Fruit fly (Drosophila melanogaster) whole organism, embryonic: ENCODE data around the gene CG2691.
A peak's percentile ranks its signal among the peaks of the same experiment; 100 is the strongest.

Experiments
- Ada2b ChIP-seq: fragments of 200-800 bp; sonication (Bioruptor generic); IDR thresholded peaks from 2 replicates; pipeline ENCODE4 v1.3.6; 2022; ENCODE audit warnings: missing biosample characterization, missing genetic modification characterization
- CG11504 ChIP-seq: fragments of 200-800 bp; sonication (Bioruptor generic); optimal IDR thresholded peaks from 3 replicates; lab custom pipeline; 2019; ENCODE audit warnings: missing biosample characterization, mild to moderate bottlenecking, missing genetic modification characterization, moderate library complexity
- CG11723 ChIP-seq: fragments of 200-800 bp; sonication (Bioruptor generic); optimal IDR thresholded peaks from 2 replicates; lab custom pipeline; 2017; ENCODE audit warnings: missing biosample characterization, mild to moderate bottlenecking, missing genetic modification characterization
- CG1233 ChIP-seq: fragments of 200-800 bp; sonication (Bioruptor generic); optimal IDR thresholded peaks from 4 replicates; lab custom pipeline; 2018; ENCODE audit warnings: missing biosample characterization, mild to moderate bottlenecking, missing genetic modification characterization
- CG12744 ChIP-seq: fragments of 200-800 bp; sonication (Bioruptor generic); optimal IDR thresholded peaks from 2 replicates; lab custom pipeline; 2016; ENCODE audit warnings: missing biosample characterization, missing genetic modification characterization
- CG12769 ChIP-seq: fragments of 200-800 bp; sonication (Bioruptor generic); optimal IDR thresholded peaks from 2 replicates; lab custom pipeline; 2019; ENCODE audit warnings: missing biosample characterization, mild to moderate bottlenecking, missing genetic modification characterization, moderate library complexity
- CG12942 ChIP-seq: fragments of 200-800 bp; sonication (Bioruptor generic); optimal IDR thresholded peaks from 3 replicates; lab custom pipeline; 2016; ENCODE audit warnings: missing biosample characterization, missing genetic modification characterization
- CG14710 ChIP-seq: fragments of 200-800 bp; sonication (Bioruptor generic); optimal IDR thresholded peaks from 3 replicates; lab custom pipeline; 2019; ENCODE audit warnings: missing biosample characterization, mild to moderate bottlenecking, missing genetic modification characterization, moderate library complexity
- CG15479 ChIP-seq: fragments of 200-800 bp; sonication (Bioruptor generic); optimal IDR thresholded peaks from 3 replicates; lab custom pipeline; 2019; ENCODE audit warnings: missing biosample characterization, mild to moderate bottlenecking, missing genetic modification characterization, moderate library complexity
- CG17359 ChIP-seq: fragments of 200-800 bp; sonication (Bioruptor generic); optimal IDR thresholded peaks from 3 replicates; lab custom pipeline; 2018; ENCODE audit warnings: missing biosample characterization, mild to moderate bottlenecking, missing genetic modification characterization, moderate library complexity
- CG2120 ChIP-seq: fragments of 200-800 bp; sonication (Bioruptor generic); optimal IDR thresholded peaks from 3 replicates; lab custom pipeline; 2016; ENCODE audit warnings: missing biosample characterization, missing genetic modification characterization
- CG32772 ChIP-seq: fragments of 200-800 bp; sonication (Bioruptor generic); IDR thresholded peaks from 2 replicates; pipeline ENCODE4 v1.3.6; 2022; ENCODE audit warnings: missing biosample characterization, missing genetic modification characterization
- CG3847 ChIP-seq: fragments of 200-800 bp; sonication (Bioruptor generic); IDR thresholded peaks from 2 replicates; pipeline ENCODE4 v1.3.6; 2022; ENCODE audit warnings: missing biosample characterization, missing genetic modification characterization
- CG4707 ChIP-seq: fragments of 200-800 bp; sonication (Bioruptor generic); optimal IDR thresholded peaks from 2 replicates; lab custom pipeline; 2018; ENCODE audit warnings: missing biosample characterization, mild to moderate bottlenecking, missing genetic modification characterization, moderate library complexity
- CG4820 ChIP-seq: fragments of 200-800 bp; sonication (Bioruptor generic); optimal IDR thresholded peaks from 3 replicates; lab custom pipeline; 2016; ENCODE audit warnings: missing biosample characterization, missing genetic modification characterization
- CG5953 ChIP-seq: fragments of 200-800 bp; sonication (Bioruptor generic); IDR thresholded peaks from 2 replicates; pipeline ENCODE4 v1.3.6; 2022; ENCODE audit warnings: missing biosample characterization, missing genetic modification characterization
- CG6254 ChIP-seq: fragments of 200-800 bp; sonication (Bioruptor generic); optimal IDR thresholded peaks from 3 replicates; lab custom pipeline; 2017; ENCODE audit warnings: mild to moderate bottlenecking, missing biosample characterization, missing genetic modification reagents, missing genetic modification characterization
- CHES-1-like ChIP-seq: fragments of 200-800 bp; sonication (Bioruptor generic); optimal IDR thresholded peaks from 2 replicates; lab custom pipeline; 2016; ENCODE audit warnings: missing biosample characterization, missing genetic modification characterization
- Camta ChIP-seq: fragments of 200-800 bp; sonication (Bioruptor generic); optimal IDR thresholded peaks from 2 replicates; lab custom pipeline; 2016; ENCODE audit warnings: missing biosample characterization, missing genetic modification characterization
- Deaf1 ChIP-seq: fragments of 200-800 bp; optimal IDR thresholded peaks from 3 replicates; lab custom pipeline; 2019; ENCODE audit warnings: missing biosample characterization, mild to moderate bottlenecking, missing genetic modification characterization, moderate library complexity
- Fer1 ChIP-seq: fragments of 200-800 bp; sonication (Bioruptor generic); optimal IDR thresholded peaks from 2 replicates; lab custom pipeline; 2017; ENCODE audit warnings: missing biosample characterization, mild to moderate bottlenecking, missing genetic modification characterization
- HHEX ChIP-seq: fragments of 200-800 bp; sonication (Bioruptor generic); optimal IDR thresholded peaks from 3 replicates; lab custom pipeline; 2017; ENCODE audit warnings: missing biosample characterization, mild to moderate bottlenecking, missing genetic modification characterization, missing genetic modification reagents
- MTF-1 ChIP-seq: fragments of 200-800 bp; sonication (Bioruptor generic); optimal IDR thresholded peaks from 2 replicates; lab custom pipeline; 2018; ENCODE audit warnings: missing biosample characterization, mild to moderate bottlenecking, missing genetic modification characterization, borderline replicate concordance
- Meics ChIP-seq: fragments of 200-800 bp; sonication (Bioruptor generic); optimal IDR thresholded peaks from 2 replicates; lab custom pipeline; 2017; ENCODE audit warnings: missing biosample characterization, mild to moderate bottlenecking, missing genetic modification characterization
- Mes4 ChIP-seq: fragments of 200-800 bp; sonication (Bioruptor generic); optimal IDR thresholded peaks from 2 replicates; lab custom pipeline; 2016; ENCODE audit warnings: missing biosample characterization, missing genetic modification characterization
- Myb ChIP-seq: fragments of 200-800 bp; sonication (Bioruptor generic); optimal IDR thresholded peaks from 2 replicates; lab custom pipeline; 2016; ENCODE audit warnings: missing biosample characterization, missing genetic modification characterization
- Nf-YB ChIP-seq: fragments of 200-800 bp; sonication (Bioruptor generic); optimal IDR thresholded peaks from 3 replicates; lab custom pipeline; 2019; ENCODE audit warnings: missing biosample characterization, mild to moderate bottlenecking, missing genetic modification characterization, moderate library complexity
- Xrp1 ChIP-seq: fragments of 200-800 bp; sonication (Bioruptor generic); IDR thresholded peaks from 2 replicates; pipeline ENCODE4 v1.3.6; 2022; ENCODE audit warnings: missing biosample characterization, missing genetic modification characterization
- bigmax ChIP-seq: fragments of 200-800 bp; sonication (Bioruptor generic); optimal IDR thresholded peaks from 2 replicates; lab custom pipeline; 2018; ENCODE audit warnings: missing biosample characterization, mild to moderate bottlenecking, missing genetic modification characterization
- cad ChIP-seq: fragments of >200 bp; optimal IDR thresholded peaks from 2 replicates; lab custom pipeline; 2017; ENCODE audit warnings: missing biosample characterization, missing genetic modification characterization
- danr ChIP-seq: fragments of 200-800 bp; sonication (Bioruptor generic); IDR thresholded peaks from 2 replicates; pipeline ENCODE4 v1.3.6; 2022; ENCODE audit warnings: missing biosample characterization, missing genetic modification characterization
- dmrt11E ChIP-seq: fragments of 200-800 bp; sonication (Bioruptor generic); optimal IDR thresholded peaks from 3 replicates; lab custom pipeline; 2018; ENCODE audit warnings: missing biosample characterization, mild to moderate bottlenecking, missing genetic modification characterization, moderate library complexity
- dmrt99B ChIP-seq: fragments of 200-800 bp; sonication (Bioruptor generic); optimal IDR thresholded peaks from 2 replicates; lab custom pipeline; 2018; ENCODE audit warnings: missing biosample characterization, mild to moderate bottlenecking, missing genetic modification characterization, moderate library complexity
- dysf ChIP-seq: fragments of 200-800 bp; sonication (Bioruptor generic); IDR thresholded peaks from 3 replicates; pipeline ENCODE4 v1.3.6; 2022; ENCODE audit warnings: missing biosample characterization, missing genetic modification characterization
- h ChIP-seq: fragments of >200 bp; optimal IDR thresholded peaks from 2 replicates; lab custom pipeline; 2017
- hkb ChIP-seq, 2 experiments: fragments of 200-800 bp in 1 of 2; fragments of >200 bp in 1 of 2; sonication (Bioruptor generic) in 1 of 2; IDR thresholded peaks in 1 of 2; optimal IDR thresholded peaks in 1 of 2; 2 replicates each; pipeline versions ENCODE4 v1.3.6 to Lab custom; 2017 to 2022; ENCODE audit warnings: missing biosample characterization in 1 of 2, missing genetic modification characterization in 1 of 2
- insv ChIP-seq, 2 experiments: fragments of 200-800 bp; sonication (Bioruptor generic); optimal IDR thresholded peaks; 3 replicates each; lab custom pipeline; 2016 to 2018; ENCODE audit warnings: missing biosample characterization in 2 of 2, missing genetic modification characterization in 2 of 2
- kah ChIP-seq: fragments of 200-800 bp; sonication (Bioruptor generic); optimal IDR thresholded peaks from 2 replicates; lab custom pipeline; 2018; ENCODE audit warnings: missing biosample characterization, mild to moderate bottlenecking, missing genetic modification characterization
- oc ChIP-seq: fragments of 200-800 bp; sonication (Bioruptor generic); optimal IDR thresholded peaks from 2 replicates; lab custom pipeline; 2018; ENCODE audit warnings: missing biosample characterization, mild to moderate bottlenecking, missing genetic modification characterization, moderate library complexity
- otp ChIP-seq: fragments of 200-800 bp; sonication (Bioruptor generic); IDR thresholded peaks from 3 replicates; pipeline ENCODE4, ENCODE4 v1.3.6; 2022; ENCODE audit warnings: missing biosample characterization, missing genetic modification characterization
- p53 ChIP-seq: fragments of 200-800 bp; sonication (Bioruptor generic); optimal IDR thresholded peaks from 2 replicates; lab custom pipeline; 2016; ENCODE audit warnings: missing biosample characterization, missing genetic modification characterization
- pan ChIP-seq, 4 experiments: fragments of >200 bp in 3 of 4; fragments of 200-800 bp in 1 of 4; sonication (Bioruptor generic) in 1 of 4; optimal IDR thresholded peaks in 3 of 4; IDR thresholded peaks in 1 of 4; 2 replicates each; pipeline versions ENCODE4 v1.3.6 to Lab custom; 2017 to 2022; ENCODE audit warnings: missing biosample characterization in 2 of 4, missing genetic modification characterization in 2 of 4, mixed read lengths in 1 of 4
- pita ChIP-seq: fragments of 200-800 bp; sonication (Bioruptor generic); optimal IDR thresholded peaks from 2 replicates; lab custom pipeline; 2017; ENCODE audit warnings: missing biosample characterization, mild to moderate bottlenecking, missing genetic modification characterization
- sima ChIP-seq: fragments of 200-800 bp; sonication (Bioruptor generic); optimal IDR thresholded peaks from 2 replicates; lab custom pipeline; 2016; ENCODE audit warnings: missing biosample characterization, missing genetic modification characterization
- slbo ChIP-seq: fragments of 200-800 bp; sonication (Bioruptor generic); IDR thresholded peaks from 2 replicates; pipeline ENCODE4 v1.3.6; 2022; ENCODE audit warnings: missing biosample characterization, missing genetic modification characterization
- slp2 ChIP-seq: fragments of 200-800 bp; sonication (Bioruptor generic); optimal IDR thresholded peaks from 2 replicates; lab custom pipeline; 2016; ENCODE audit warnings: missing biosample characterization, missing genetic modification characterization
- sqz ChIP-seq: fragments of 200-800 bp; sonication (Bioruptor generic); optimal IDR thresholded peaks from 3 replicates; lab custom pipeline; 2018; ENCODE audit warnings: missing biosample characterization, mild to moderate bottlenecking, missing genetic modification characterization
- tap ChIP-seq: fragments of 200-800 bp; optimal IDR thresholded peaks from 3 replicates; lab custom pipeline; 2019; ENCODE audit warnings: missing biosample characterization, mild to moderate bottlenecking, missing genetic modification characterization, moderate library complexity
- tgo ChIP-seq: fragments of 200-800 bp; sonication (Bioruptor generic); IDR thresholded peaks from 3 replicates; pipeline ENCODE4 v1.3.6; 2022; ENCODE audit warnings: missing biosample characterization, missing genetic modification characterization
- ttk ChIP-seq: fragments of 200-800 bp; sonication (Bioruptor generic); IDR thresholded peaks from 2 replicates; pipeline ENCODE4 v2.1.2; 2022; ENCODE audit warnings: missing biosample characterization, missing genetic modification characterization
- tup ChIP-seq: fragments of 200-800 bp; sonication (Bioruptor generic); optimal IDR thresholded peaks from 2 replicates; lab custom pipeline; 2016; ENCODE audit warnings: missing biosample characterization, mild to moderate bottlenecking, missing genetic modification characterization, moderate library complexity

Gene CG2691

DNA sequence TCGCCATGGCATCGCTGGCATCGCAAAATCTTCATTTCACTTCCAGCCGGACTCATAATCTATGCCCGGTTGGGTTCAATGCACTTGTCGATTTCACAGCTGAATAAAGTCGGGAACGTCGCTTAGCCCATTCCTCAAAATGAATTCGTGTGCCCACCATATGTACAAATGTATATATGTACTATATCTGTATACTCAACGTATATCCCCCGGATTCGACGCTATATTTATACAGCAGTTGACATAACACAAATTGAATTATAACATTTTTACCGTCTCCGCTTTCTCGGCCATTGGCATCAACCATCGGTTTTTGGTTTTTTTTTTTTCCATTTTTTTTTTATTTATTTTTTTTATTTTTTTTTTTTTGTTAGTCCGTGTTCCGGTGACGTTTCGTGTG is 54.0 kb downstream of the CG2691 start (continued):
- TF ChIP-seq Mes4, result no peak
- TF ChIP-seq insv (GFP tag; optimal IDR thresholded peaks at IDR 0.05; lab: Kevin White, UChicago), result no peak
- TF ChIP-seq CHES-1-like (GFP tag; lab: Kevin White, UChicago), result no peak
- TF ChIP-seq CG12769 (tag; lab: Kevin White, UChicago), result peak; percentile 48
- TF ChIP-seq tgo (GFP tag; lab: Robert Waterston, UW), result no peak
- no peak; the same call in 2 of the 3 replicates for TF ChIP-seq otp (GFP tag; lab: Robert Waterston, UW)
- peak; percentile 20 for TF ChIP-seq sqz (GFP tag; lab: Kevin White, UChicago)
- TF ChIP-seq CG1233 (GFP tag; lab: Kevin White, UChicago), result peak; percentile 6
- 0 out of 2 replicates have a peak, but pooled peaks have one; percentile 13 for TF ChIP-seq CG5953 (GFP tag; lab: Robert Waterston, UW)
- no peak for TF ChIP-seq CG6254
- no peak for TF ChIP-seq Nf-YB
- TF ChIP-seq ttk (GFP tag; lab: Robert Waterston, UW), result no peak
- no peak for TF ChIP-seq kah (GFP tag; lab: Kevin White, UChicago)
- TF ChIP-seq CG12942 (GFP tag; lab: Kevin White, UChicago), result no peak
- no peak for TF ChIP-seq CG32772 (GFP tag; lab: Robert Waterston, UW)
- peak; percentile 39 for TF ChIP-seq Fer1 (GFP tag; lab: Kevin White, UChicago)
- no peak for TF ChIP-seq slbo (GFP tag; lab: Robert Waterston, UW)
- TF ChIP-seq Meics (GFP tag; lab: Kevin White, UChicago), result peak; percentile 14
- TF ChIP-seq Camta (GFP tag; lab: Kevin White, UChicago), result no peak
- TF ChIP-seq tup (GFP tag; lab: Kevin White, UChicago), result no peak
- TF ChIP-seq dmrt11E (tag; lab: Kevin White, UChicago), result no peak
- TF ChIP-seq CG11723 (GFP tag; lab: Kevin White, UChicago), result no peak
- TF ChIP-seq CG12744, result no peak
- TF ChIP-seq pita (GFP tag; lab: Kevin White, UChicago), result no peak
- no peak for TF ChIP-seq slp2 (GFP tag; lab: Kevin White, UChicago)
- no peak for TF ChIP-seq sima (GFP tag; lab: Kevin White, UChicago)
- no peak for TF ChIP-seq CG14710 (tag; lab: Kevin White, UChicago)
- TF ChIP-seq CG15479, result no peak
- TF ChIP-seq h (lab: Kevin White, UChicago), result no peak
- TF ChIP-seq cad, result no peak
- TF ChIP-seq p53, result no peak
- TF ChIP-seq Xrp1 (GFP tag; lab: Robert Waterston, UW), result no peak
- TF ChIP-seq Myb (GFP tag; lab: Kevin White, UChicago), result no peak
- TF ChIP-seq CG3847 (GFP tag; lab: Robert Waterston, UW), result no peak
- TF ChIP-seq CG4820, result no peak
- TF ChIP-seq dysf (GFP tag; lab: Robert Waterston, UW), result 0 out of 3 replicates have a peak, but pooled peaks have one; percentile 28
- TF ChIP-seq CG11504 (tag; lab: Kevin White, UChicago), result no peak
- TF ChIP-seq hkb (optimal IDR thresholded peaks at IDR 0.05; lab: Kevin White, UChicago), result no peak
- TF ChIP-seq hkb (GFP tag; IDR thresholded peaks at IDR 0.05; lab: Robert Waterston, UW), result 0 out of 2 replicates have a peak, but pooled peaks have one; percentile 28
- TF ChIP-seq danr (GFP tag; lab: Robert Waterston, UW), result no peak
- peak; percentile 44 for TF ChIP-seq CG17359 (tag; lab: Kevin White, UChicago)
- TF ChIP-seq CG4707 (GFP tag; lab: Kevin White, UChicago), result peak; percentile 21
- no peak for TF ChIP-seq pan (optimal IDR thresholded peaks at IDR 0.05; lab: Kevin White, UChicago)
- no peak for TF ChIP-seq pan (GFP tag; optimal IDR thresholded peaks at IDR 0.05 in 1 of 2, IDR thresholded peaks at IDR 0.05 in 1 of 2)
- no peak for TF ChIP-seq dmrt99B (tag; lab: Kevin White, UChicago)
- no peak for TF ChIP-seq tap (tag; lab: Kevin White, UChicago)
- no peak for TF ChIP-seq Ada2b (GFP tag; lab: Robert Waterston, UW)
- TF ChIP-seq bigmax (GFP tag; lab: Kevin White, UChicago), result no peak
- peak; percentile 33 for TF ChIP-seq HHEX (GFP tag; lab: Kevin White, UChicago)
- no peak for TF ChIP-seq MTF-1 (GFP tag; lab: Kevin White, UChicago)
- TF ChIP-seq Deaf1 (tag; lab: Kevin White, UChicago), result no peak
- TF ChIP-seq CG2120 (GFP tag; lab: Kevin White, UChicago), result peak; percentile 10
- TF ChIP-seq oc (tag; lab: Kevin White, UChicago), result no peak
